Fruit fly (Drosophila melanogaster): ENCODE data around the gene egh.

DNA sequence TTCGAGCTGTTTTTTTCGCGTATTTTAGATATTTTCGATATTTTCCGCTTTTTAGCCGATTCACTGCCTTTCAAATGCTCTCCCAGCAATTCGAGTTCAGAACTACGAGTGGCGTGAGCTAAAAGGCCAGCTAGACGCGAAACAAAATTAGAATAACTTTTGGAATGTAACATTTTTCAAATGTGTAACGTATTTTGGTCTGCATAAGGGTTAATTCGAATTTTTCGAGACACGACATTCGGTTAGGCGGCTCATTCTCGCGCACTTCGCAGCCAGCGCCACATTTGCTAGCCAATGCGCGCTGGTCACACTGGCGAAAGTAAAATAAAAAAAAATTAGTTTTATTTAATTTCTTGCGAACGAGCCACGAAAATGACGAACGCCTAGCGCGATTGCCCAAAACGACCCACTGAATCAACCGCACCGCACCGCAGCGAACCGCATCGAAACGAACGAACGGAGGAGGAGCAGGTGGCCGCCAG, 36.3 kb downstream of the egh start, which contains the start of the genes brv3 and Pi4KIIIalpha:
- TF ChIP-seq Sox102F (GFP tag; optimal IDR thresholded peaks at IDR 0.05), result no peak
- TF ChIP-seq CG3032 (tag; optimal IDR thresholded peaks at IDR 0.05), result no peak
- no peak for TF ChIP-seq CG8119 (GFP tag; IDR thresholded peaks at IDR 0.05)
- no peak for TF ChIP-seq topi (GFP tag; optimal IDR thresholded peaks at IDR 0.05)
- no peak for TF ChIP-seq Eip93F (GFP tag; optimal IDR thresholded peaks at IDR 0.05)
- TF ChIP-seq OdsH (GFP tag; optimal IDR thresholded peaks at IDR 0.05), result no peak
- TF ChIP-seq CG6808 (GFP tag; optimal IDR thresholded peaks at IDR 0.05), result no peak
- TF ChIP-seq achi (GFP tag; optimal IDR thresholded peaks at IDR 0.05), result no peak
- no peak for TF ChIP-seq Lpt (GFP tag; optimal IDR thresholded peaks at IDR 0.05)
- no peak for TF ChIP-seq CG11902 (GFP tag; optimal IDR thresholded peaks at IDR 0.05)
